Fruit fly (Drosophila melanogaster) whole organism, embryonic: ENCODE measurements around the gene BckdhA.
A peak's percentile ranks its signal among the peaks of the same experiment; 100 is the strongest.

Source experiments
- Adf1 ChIP-seq: fragments of 200-800 bp; sonication (Bioruptor generic); IDR thresholded peaks from 2 replicates; pipeline ENCODE4 v1.3.6; 2022; ENCODE audit warnings: missing biosample characterization, missing genetic modification characterization
- Atf-2 ChIP-seq: fragments of 200-800 bp; sonication (Bioruptor generic); optimal IDR thresholded peaks from 2 replicates; lab custom pipeline; 2016; ENCODE audit warnings: missing biosample characterization, missing genetic modification characterization
- CG10147 ChIP-seq: fragments of 200-800 bp; sonication (Bioruptor generic); optimal IDR thresholded peaks from 2 replicates; lab custom pipeline; 2019; ENCODE audit warnings: missing biosample characterization, mild to moderate bottlenecking, missing genetic modification characterization, moderate library complexity
- CG10366 ChIP-seq: fragments of 200-800 bp; sonication (Bioruptor generic); IDR thresholded peaks from 2 replicates; pipeline ENCODE4 v1.3.6; 2022; ENCODE audit warnings: missing biosample characterization, missing genetic modification characterization
- CG11398 ChIP-seq: fragments of 200-800 bp; sonication (Bioruptor generic); optimal IDR thresholded peaks from 2 replicates; lab custom pipeline; 2016; ENCODE audit warnings: missing biosample characterization, missing genetic modification characterization
- CG11504 ChIP-seq: fragments of 200-800 bp; sonication (Bioruptor generic); optimal IDR thresholded peaks from 3 replicates; lab custom pipeline; 2019; ENCODE audit warnings: missing biosample characterization, mild to moderate bottlenecking, missing genetic modification characterization, moderate library complexity
- CG11696 ChIP-seq: fragments of 200-800 bp; sonication (Bioruptor generic); IDR thresholded peaks from 2 replicates; pipeline ENCODE4 v1.3.6; 2022; ENCODE audit warnings: missing biosample characterization, missing genetic modification characterization
- CG12391 ChIP-seq: fragments of 200-800 bp; sonication (Bioruptor generic); optimal IDR thresholded peaks from 3 replicates; lab custom pipeline; 2018; ENCODE audit warnings: missing biosample characterization, mild to moderate bottlenecking, missing genetic modification characterization, moderate library complexity
- CG13123 ChIP-seq: fragments of 200-800 bp; sonication (Bioruptor generic); optimal IDR thresholded peaks from 2 replicates; lab custom pipeline; 2016; ENCODE audit warnings: missing biosample characterization, missing genetic modification characterization
- CG14441 ChIP-seq: fragments of 200-800 bp; sonication (Bioruptor generic); IDR thresholded peaks from 2 replicates; pipeline ENCODE4 v1.3.6; 2022; ENCODE audit warnings: missing biosample characterization, missing genetic modification characterization
- CG15479 ChIP-seq: fragments of 200-800 bp; sonication (Bioruptor generic); optimal IDR thresholded peaks from 3 replicates; lab custom pipeline; 2019; ENCODE audit warnings: missing biosample characterization, mild to moderate bottlenecking, missing genetic modification characterization, moderate library complexity
- CG17568 ChIP-seq: fragments of 200-800 bp; sonication (Bioruptor generic); optimal IDR thresholded peaks from 2 replicates; lab custom pipeline; 2018; ENCODE audit warnings: missing biosample characterization, mild to moderate bottlenecking, missing genetic modification characterization, moderate library complexity
- CG18262 ChIP-seq: fragments of 200-800 bp; optimal IDR thresholded peaks from 3 replicates; lab custom pipeline; 2019; ENCODE audit warnings: missing biosample characterization, mild to moderate bottlenecking, missing genetic modification characterization, moderate library complexity
- CG1832 ChIP-seq: fragments of 200-800 bp; sonication (Bioruptor generic); optimal IDR thresholded peaks from 2 replicates; lab custom pipeline; 2017; ENCODE audit warnings: missing biosample characterization, mild to moderate bottlenecking, missing genetic modification characterization, inconsistent platforms
- CG33213 ChIP-seq: fragments of 200-800 bp; sonication (Bioruptor generic); optimal IDR thresholded peaks from 3 replicates; lab custom pipeline; 2016; ENCODE audit warnings: missing biosample characterization, missing genetic modification characterization
- CG43689 ChIP-seq: fragments of 200-800 bp; sonication (Bioruptor generic); IDR thresholded peaks from 2 replicates; pipeline ENCODE4 v1.3.6; 2022; ENCODE audit warnings: missing biosample characterization, missing genetic modification characterization
- CG4617 ChIP-seq: fragments of 200-800 bp; sonication (Bioruptor generic); optimal IDR thresholded peaks from 3 replicates; lab custom pipeline; 2016; ENCODE audit warnings: missing biosample characterization, missing genetic modification characterization, borderline replicate concordance
- CG7357 ChIP-seq: fragments of 200-800 bp; sonication (Bioruptor generic); IDR thresholded peaks from 3 replicates; pipeline ENCODE4 v1.3.6; 2022; ENCODE audit warnings: missing biosample characterization, missing genetic modification characterization
- CG7556 ChIP-seq: fragments of 200-800 bp; sonication (Bioruptor generic); optimal IDR thresholded peaks from 2 replicates; lab custom pipeline; 2017; ENCODE audit warnings: missing biosample characterization, mild to moderate bottlenecking, missing genetic modification characterization
- CG7839 ChIP-seq: fragments of 200-800 bp; sonication (Bioruptor generic); optimal IDR thresholded peaks from 3 replicates; lab custom pipeline; 2018; ENCODE audit warnings: missing biosample characterization, mild to moderate bottlenecking, missing genetic modification characterization, moderate library complexity
- CG8359 ChIP-seq: fragments of 200-800 bp; sonication (Bioruptor generic); optimal IDR thresholded peaks from 2 replicates; lab custom pipeline; 2017; ENCODE audit warnings: missing biosample characterization, mild to moderate bottlenecking, missing genetic modification characterization, borderline replicate concordance
- CG8478 ChIP-seq: fragments of >200 bp; optimal IDR thresholded peaks from 2 replicates; lab custom pipeline; 2018
- CG9609 ChIP-seq: fragments of 200-800 bp; sonication (Bioruptor generic); optimal IDR thresholded peaks from 3 replicates; lab custom pipeline; 2016; ENCODE audit warnings: missing biosample characterization, missing genetic modification characterization
- CG9797 ChIP-seq: fragments of 200-800 bp; sonication (Bioruptor generic); optimal IDR thresholded peaks from 3 replicates; lab custom pipeline; 2018; ENCODE audit warnings: missing biosample characterization, mild to moderate bottlenecking, missing genetic modification characterization
- CG9932 ChIP-seq: fragments of 200-800 bp; sonication (Bioruptor generic); IDR thresholded peaks from 2 replicates; pipeline ENCODE4 v1.3.6; 2022; ENCODE audit warnings: missing biosample characterization, missing genetic modification characterization
- CrebB ChIP-seq: fragments of 200-800 bp; sonication (Bioruptor generic); optimal IDR thresholded peaks from 3 replicates; lab custom pipeline; 2018; ENCODE audit warnings: missing biosample characterization, mild to moderate bottlenecking, missing genetic modification characterization
- Dfd ChIP-seq, 2 experiments: fragments of >200 bp; optimal IDR thresholded peaks; 2 replicates each; lab custom pipeline; 2017; ENCODE audit warnings: missing biosample characterization in 2 of 2, missing genetic modification characterization in 2 of 2
- Dp ChIP-seq: fragments of 200-800 bp; sonication (Bioruptor generic); optimal IDR thresholded peaks from 2 replicates; lab custom pipeline; 2018; ENCODE audit warnings: missing biosample characterization, mild to moderate bottlenecking, missing genetic modification characterization, moderate library complexity
- H15 ChIP-seq: fragments of 200-800 bp; sonication (Bioruptor generic); IDR thresholded peaks from 3 replicates; pipeline ENCODE4 v1.3.6; 2022; ENCODE audit warnings: missing biosample characterization, missing genetic modification characterization
- Lpt ChIP-seq: fragments of >200 bp; optimal IDR thresholded peaks from 2 replicates; lab custom pipeline; 2018; ENCODE audit warnings: missing biosample characterization, missing genetic modification characterization
- NC2α ChIP-seq: fragments of 200-800 bp; sonication (Bioruptor generic); optimal IDR thresholded peaks from 2 replicates; lab custom pipeline; 2016; ENCODE audit warnings: missing biosample characterization, missing genetic modification characterization
- ara ChIP-seq: fragments of 200-800 bp; sonication (Bioruptor generic); IDR thresholded peaks from 2 replicates; pipeline ENCODE4 v1.3.6; 2022; ENCODE audit warnings: missing biosample characterization, missing genetic modification characterization
- az2 ChIP-seq: fragments of 200-800 bp; sonication (Bioruptor generic); optimal IDR thresholded peaks from 3 replicates; lab custom pipeline; 2016; ENCODE audit warnings: missing biosample characterization, missing genetic modification characterization
- btn ChIP-seq: fragments of 200-800 bp; sonication (Bioruptor generic); optimal IDR thresholded peaks from 2 replicates; lab custom pipeline; 2016; ENCODE audit warnings: missing biosample characterization, missing genetic modification characterization
- crc ChIP-seq: fragments of 200-800 bp; sonication (Bioruptor generic); optimal IDR thresholded peaks from 2 replicates; lab custom pipeline; 2016; ENCODE audit warnings: missing biosample characterization, missing genetic modification characterization
- dm ChIP-seq: fragments of 200-800 bp; sonication (Bioruptor generic); optimal IDR thresholded peaks from 3 replicates; lab custom pipeline; 2016; ENCODE audit warnings: missing biosample characterization, missing genetic modification characterization
- emc ChIP-seq: fragments of 200-800 bp; sonication (Bioruptor generic); optimal IDR thresholded peaks from 2 replicates; lab custom pipeline; 2016; ENCODE audit warnings: missing biosample characterization, missing genetic modification characterization
- eyg ChIP-seq: fragments of 200-800 bp; sonication (Bioruptor generic); optimal IDR thresholded peaks from 3 replicates; lab custom pipeline; 2016; ENCODE audit warnings: missing biosample characterization, missing genetic modification characterization
- ftz-f1 ChIP-seq: fragments of 200-800 bp; sonication (Bioruptor generic); optimal IDR thresholded peaks from 2 replicates; lab custom pipeline; 2016; ENCODE audit warnings: missing biosample characterization, missing genetic modification characterization
- grau ChIP-seq: fragments of 200-800 bp; optimal IDR thresholded peaks from 3 replicates; lab custom pipeline; 2019; ENCODE audit warnings: missing biosample characterization, mild to moderate bottlenecking, missing genetic modification characterization, moderate library complexity
- gro ChIP-seq: fragments of 200-800 bp; sonication (Bioruptor generic); optimal IDR thresholded peaks from 2 replicates; lab custom pipeline; 2016; ENCODE audit warnings: missing biosample characterization, missing genetic modification characterization
- hb ChIP-seq: fragments of 200-800 bp; sonication (Bioruptor generic); IDR thresholded peaks from 3 replicates; pipeline ENCODE4 v1.3.6; 2022; ENCODE audit warnings: missing biosample characterization, missing genetic modification characterization; ENCODE audit not compliant: partially characterized antibody
- klu ChIP-seq: fragments of 200-800 bp; sonication (Bioruptor generic); IDR thresholded peaks from 2 replicates; pipeline ENCODE4 v1.3.6; 2022; ENCODE audit warnings: missing biosample characterization, missing genetic modification characterization
- kni ChIP-seq: fragments of 200-800 bp; sonication (Bioruptor generic); optimal IDR thresholded peaks from 3 replicates; lab custom pipeline; 2017; ENCODE audit warnings: mild to moderate bottlenecking, missing biosample characterization, missing genetic modification reagents, missing genetic modification characterization
- nerfin-1 ChIP-seq: fragments of 200-800 bp; sonication (Bioruptor generic); optimal IDR thresholded peaks from 3 replicates; lab custom pipeline; 2019; ENCODE audit warnings: missing biosample characterization, mild to moderate bottlenecking, missing genetic modification characterization, moderate library complexity
- rib ChIP-seq: fragments of 200-800 bp; sonication (Bioruptor generic); IDR thresholded peaks from 2 replicates; pipeline ENCODE4 v1.3.6; 2022; ENCODE audit warnings: missing biosample characterization, missing genetic modification characterization
- ro ChIP-seq: fragments of 200-800 bp; sonication (Bioruptor generic); IDR thresholded peaks from 2 replicates; pipeline ENCODE4 v1.3.6; 2022; ENCODE audit warnings: missing biosample characterization, missing genetic modification characterization
- scrt ChIP-seq: fragments of 200-800 bp; sonication (Bioruptor generic); optimal IDR thresholded peaks from 2 replicates; lab custom pipeline; 2018; ENCODE audit warnings: missing biosample characterization, mild to moderate bottlenecking, missing genetic modification characterization, moderate library complexity
- sqz ChIP-seq: fragments of 200-800 bp; sonication (Bioruptor generic); optimal IDR thresholded peaks from 3 replicates; lab custom pipeline; 2018; ENCODE audit warnings: missing biosample characterization, mild to moderate bottlenecking, missing genetic modification characterization
- tna ChIP-seq: fragments of 200-800 bp; sonication (Bioruptor generic); IDR thresholded peaks from 2 replicates; pipeline ENCODE4 v1.3.6; 2022; ENCODE audit warnings: missing biosample characterization, missing genetic modification characterization; ENCODE audit not compliant: partially characterized antibody
- twi ChIP-seq: fragments of 200-800 bp; optimal IDR thresholded peaks from 2 replicates; lab custom pipeline; 2019; ENCODE audit warnings: missing biosample characterization, mild to moderate bottlenecking, missing genetic modification characterization, moderate library complexity

BckdhA gene

dm6 chr3R:9559413-9560014 is 3.9 kb downstream of the BckdhA start, which contains the start of the genes AP-1mu and MBD-like (continued):
- TF ChIP-seq Dp (GFP tag; lab: Kevin White, UChicago) (peak; percentile 28), klu (GFP tag; lab: Robert Waterston, UW) (peak; percentile 41; the same call in 1 of the 2 replicates), nerfin-1 (tag; lab: Kevin White, UChicago) (peak; percentile 62), CG1832 (GFP tag; lab: Kevin White, UChicago) (no peak), kni (GFP tag; lab: Kevin White, UChicago) (peak; percentile 10), CrebB (no peak), CG13123 (peak; percentile 64), CG7357 (GFP tag; lab: Robert Waterston, UW) (peak; percentile 29; the same call in 1 of the 3 replicates), CG11504 (tag; lab: Kevin White, UChicago) (no peak), CG7556 (GFP tag; lab: Kevin White, UChicago) (peak; percentile 46), CG14441 (peak; percentile 50), CG9609 (GFP tag; lab: Kevin White, UChicago) (peak; percentile 62), CG11398 (GFP tag; lab: Kevin White, UChicago) (peak; percentile 34), ro (no peak), crc (GFP tag; lab: Kevin White, UChicago) (peak; percentile 30), CG9797 (GFP tag; lab: Kevin White, UChicago) (peak; percentile 94), dm (GFP tag; lab: Kevin White, UChicago) (peak; percentile 30), CG33213 (GFP tag; lab: Kevin White, UChicago) (peak; percentile 53), CG8478 (lab: Kevin White, UChicago) (no peak), CG15479 (GFP tag; lab: Kevin White, UChicago) (peak; percentile 19), Atf-2 (GFP tag; lab: Kevin White, UChicago) (peak; percentile 28), CG9932 (GFP tag; lab: Robert Waterston, UW) (peak; percentile 83), grau (peak; percentile 69), rib (GFP tag; lab: Robert Waterston, UW) (peak; percentile 45; the same call in 1 of the 2 replicates), Dfd (GFP tag; optimal IDR thresholded peaks at IDR 0.05; lab: Kevin White, UChicago) (no peak), H15 (GFP tag; lab: Robert Waterston, UW) (0 out of 3 replicates have a peak, but pooled peaks have one; percentile 18), CG7839 (tag; lab: Kevin White, UChicago) (peak; percentile 62), scrt (no peak), sqz (GFP tag; lab: Kevin White, UChicago) (no peak), az2 (peak; percentile 60), CG8359 (peak; percentile 35), tna (no peak), CG18262 (tag; lab: Kevin White, UChicago) (peak; percentile 57), gro (peak; percentile 65), CG12391 (tag; lab: Kevin White, UChicago) (peak; percentile 79), ara (no peak), CG10366 (peak; percentile 35; the same call in 1 of the 2 replicates), CG10147 (peak; percentile 46), emc (peak; percentile 1), eyg (GFP tag; lab: Kevin White, UChicago) (peak; percentile 19), Lpt (GFP tag; lab: Kevin White, UChicago) (no peak), CG4617 (GFP tag; lab: Kevin White, UChicago) (peak; percentile 96), ftz-f1 (GFP tag; lab: Kevin White, UChicago) (no peak), Adf1 (GFP tag; lab: Robert Waterston, UW) (peak; percentile 33; the same call in 1 of the 2 replicates), btn (no peak), twi (tag; lab: Kevin White, UChicago) (peak; percentile 46), NC2α (GFP tag; lab: Kevin White, UChicago) (no peak), hb (GFP tag; lab: Robert Waterston, UW) (no peak), CG43689 (GFP tag; lab: Robert Waterston, UW) (no peak), CG11696 (GFP tag; lab: Robert Waterston, UW) (no peak), CG17568 (GFP tag; lab: Kevin White, UChicago) (no peak)
